Worm (Caenorhabditis elegans): ENCODE results near the gene oac-23.
"Not testable (repeated sequence)": the region's sequence is repeated elsewhere in the genome, so short reads cannot be mapped to it uniquely, and the experiment has no call there.

oac-23 gene

ce11 chrIV:3926117-3926516 lies 44.9 kb downstream of the oac-23 start, which contains the start of gene clec-68:
Gene clec-68, plus strand, starts transcription at chrIV:3926417.
- no peak for TF ChIP-seq elt-2 (tag; optimal IDR thresholded peaks at IDR 0.05)
- TF ChIP-seq nhr-12 (tag; optimal IDR thresholded peaks at IDR 0.05): no peak

ce11 chrIV:3932408-3932807 lies 51.2 kb downstream of the oac-23 start, which contains the start of gene clec-70:
Gene clec-70, plus strand, starts transcription at chrIV:3932708.
- TF ChIP-seq nhr-28, elt-2, nhr-237 (tag; optimal IDR thresholded peaks at IDR 0.05): not testable (repeated sequence)

Data from whole organism, L3 larva.